Fruit fly (Drosophila melanogaster) whole organism, embryonic: Measurements from ENCODE around the gene CatB.
A peak's percentile ranks its signal among the peaks of the same experiment; 100 is the strongest.

Experiments used
- Awh ChIP-seq: fragments of 200-800 bp; sonication (Bioruptor generic); IDR thresholded peaks from 2 replicates; pipeline ENCODE4, ENCODE4 v1.3.6; 2022; ENCODE audit warnings: missing biosample characterization, missing genetic modification characterization
- CG10267 ChIP-seq: fragments of 200-800 bp; sonication (Bioruptor generic); optimal IDR thresholded peaks from 2 replicates; lab custom pipeline; 2018; ENCODE audit warnings: missing biosample characterization, mild to moderate bottlenecking, missing genetic modification characterization, moderate library complexity
- CG10565 ChIP-seq: fragments of 200-800 bp; sonication (Bioruptor generic); optimal IDR thresholded peaks from 3 replicates; lab custom pipeline; 2016; ENCODE audit warnings: missing biosample characterization, mild to moderate bottlenecking, missing genetic modification characterization
- CG11093 ChIP-seq: fragments of 200-800 bp; sonication (Bioruptor generic); IDR thresholded peaks from 3 replicates; pipeline ENCODE4 v1.3.6; 2022; ENCODE audit warnings: missing biosample characterization, missing genetic modification characterization
- CG13894 ChIP-seq: fragments of 200-800 bp; sonication (Bioruptor generic); optimal IDR thresholded peaks from 3 replicates; lab custom pipeline; 2018; ENCODE audit warnings: missing biosample characterization, mild to moderate bottlenecking, missing genetic modification characterization, moderate library complexity
- CG14667 ChIP-seq: fragments of 200-800 bp; sonication (Bioruptor generic); IDR thresholded peaks from 2 replicates; pipeline ENCODE4 v1.3.6; 2022; ENCODE audit warnings: missing biosample characterization, missing genetic modification characterization
- CG16813 ChIP-seq: fragments of 200-800 bp; sonication (Bioruptor generic); IDR thresholded peaks from 3 replicates; pipeline ENCODE4 v1.3.6; 2022; ENCODE audit warnings: missing biosample characterization, missing genetic modification characterization; ENCODE audit not compliant: partially characterized antibody
- CG16863 ChIP-seq: fragments of 200-800 bp; sonication (Bioruptor generic); optimal IDR thresholded peaks from 3 replicates; lab custom pipeline; 2016; ENCODE audit warnings: missing biosample characterization, missing genetic modification characterization
- CG18011 ChIP-seq: fragments of 200-800 bp; sonication (Bioruptor generic); optimal IDR thresholded peaks from 2 replicates; lab custom pipeline; 2017; ENCODE audit warnings: missing biosample characterization, missing genetic modification characterization, mild to moderate bottlenecking, moderate library complexity, missing genotype
- CG2199 ChIP-seq: fragments of 200-800 bp; sonication (Bioruptor generic); IDR thresholded peaks from 3 replicates; pipeline ENCODE4 v1.3.6; 2022; ENCODE audit warnings: missing biosample characterization, missing genetic modification characterization
- CG31365 ChIP-seq: fragments of 200-800 bp; sonication (Bioruptor generic); optimal IDR thresholded peaks from 2 replicates; lab custom pipeline; 2018; ENCODE audit warnings: missing biosample characterization, mild to moderate bottlenecking, missing genetic modification characterization
- CG33557 ChIP-seq: fragments of 200-800 bp; sonication (Bioruptor generic); optimal IDR thresholded peaks from 2 replicates; lab custom pipeline; 2019; ENCODE audit warnings: missing biosample characterization, mild to moderate bottlenecking, missing genetic modification characterization, moderate library complexity
- CG34224 ChIP-seq: fragments of 200-800 bp; sonication (Bioruptor generic); IDR thresholded peaks from 3 replicates; pipeline ENCODE4 v1.3.6; 2022; ENCODE audit warnings: missing biosample characterization, missing genetic modification characterization; ENCODE audit not compliant: partially characterized antibody
- CG34422 ChIP-seq: fragments of 200-800 bp; sonication (Bioruptor generic); IDR thresholded peaks from 3 replicates; pipeline ENCODE4 v1.3.6; 2022; ENCODE audit warnings: missing biosample characterization, missing genetic modification characterization
- CG4360 ChIP-seq: fragments of 200-800 bp; sonication (Bioruptor generic); IDR thresholded peaks from 2 replicates; pipeline ENCODE4 v1.3.6; 2022; ENCODE audit warnings: missing biosample characterization, missing genetic modification characterization
- CG4707 ChIP-seq: fragments of 200-800 bp; sonication (Bioruptor generic); optimal IDR thresholded peaks from 2 replicates; lab custom pipeline; 2018; ENCODE audit warnings: missing biosample characterization, mild to moderate bottlenecking, missing genetic modification characterization, moderate library complexity
- CG4730 ChIP-seq: fragments of 200-800 bp; sonication (Bioruptor generic); IDR thresholded peaks from 2 replicates; pipeline ENCODE4 v1.3.6; 2022; ENCODE audit warnings: missing biosample characterization, missing genetic modification characterization
- CG7786 ChIP-seq: fragments of 200-800 bp; sonication (Bioruptor generic); optimal IDR thresholded peaks from 2 replicates; lab custom pipeline; 2016; ENCODE audit warnings: missing biosample characterization, missing genetic modification characterization
- D ChIP-seq, 2 experiments: fragments of 200-800 bp in 1 of 2; fragments of >200 bp in 1 of 2; sonication (Bioruptor generic) in 1 of 2; optimal IDR thresholded peaks; 2 replicates in 1 of 2; 3 replicates in 1 of 2; lab custom pipeline; 2017; ENCODE audit warnings: mild to moderate bottlenecking in 1 of 2, missing biosample characterization in 1 of 2, missing genetic modification characterization in 1 of 2, missing genetic modification reagents in 1 of 2
- D19B ChIP-seq: fragments of 200-800 bp; sonication (Bioruptor generic); optimal IDR thresholded peaks from 2 replicates; lab custom pipeline; 2017; ENCODE audit warnings: missing biosample characterization, mild to moderate bottlenecking, missing genetic modification characterization
- Dfd ChIP-seq, 2 experiments: fragments of >200 bp; optimal IDR thresholded peaks; 2 replicates each; lab custom pipeline; 2017; ENCODE audit warnings: missing biosample characterization in 2 of 2, missing genetic modification characterization in 2 of 2
- ERR ChIP-seq: fragments of 200-800 bp; sonication (Bioruptor generic); optimal IDR thresholded peaks from 2 replicates; lab custom pipeline; 2016; ENCODE audit warnings: missing biosample characterization, missing genetic modification characterization
- Ets97D ChIP-seq: fragments of 200-800 bp; sonication (Bioruptor generic); optimal IDR thresholded peaks from 3 replicates; lab custom pipeline; 2016; ENCODE audit warnings: missing biosample characterization, missing genetic modification characterization
- HLH54F ChIP-seq: fragments of 200-800 bp; sonication (Bioruptor generic); optimal IDR thresholded peaks from 3 replicates; lab custom pipeline; 2016; ENCODE audit warnings: missing biosample characterization, missing genetic modification characterization
- NFAT ChIP-seq: fragments of 200-800 bp; sonication (Bioruptor generic); IDR thresholded peaks from 2 replicates; pipeline ENCODE4 v1.3.6; 2022; ENCODE audit warnings: missing biosample characterization, missing genetic modification characterization
- Nf-YC ChIP-seq: fragments of 200-800 bp; optimal IDR thresholded peaks from 3 replicates; lab custom pipeline; 2019; ENCODE audit warnings: missing biosample characterization, mild to moderate bottlenecking, missing genetic modification characterization, moderate library complexity
- NfI ChIP-seq: fragments of 200-800 bp; sonication (Bioruptor generic); optimal IDR thresholded peaks from 3 replicates; lab custom pipeline; 2018; ENCODE audit warnings: missing biosample characterization, mild to moderate bottlenecking, missing genetic modification characterization, moderate library complexity
- Oaz ChIP-seq: fragments of 200-800 bp; sonication (Bioruptor generic); IDR thresholded peaks from 2 replicates; pipeline ENCODE4 v1.3.6; 2022; ENCODE audit warnings: missing biosample characterization, missing genetic modification characterization
- Opbp ChIP-seq: fragments of 200-800 bp; sonication (Bioruptor generic); IDR thresholded peaks from 3 replicates; pipeline ENCODE4 v1.3.6; 2022; ENCODE audit warnings: missing biosample characterization, missing genetic modification characterization; ENCODE audit not compliant: partially characterized antibody
- Optix ChIP-seq: fragments of 200-800 bp; sonication (Bioruptor generic); IDR thresholded peaks from 3 replicates; pipeline ENCODE4 v1.3.6; 2022; ENCODE audit warnings: missing biosample characterization, missing genetic modification characterization
- Spps ChIP-seq: fragments of 200-800 bp; sonication (Bioruptor generic); optimal IDR thresholded peaks from 2 replicates; lab custom pipeline; 2018; ENCODE audit warnings: missing biosample characterization, mild to moderate bottlenecking, missing genetic modification characterization
- Sry-δ ChIP-seq: fragments of 200-800 bp; sonication (Bioruptor generic); optimal IDR thresholded peaks from 2 replicates; lab custom pipeline; 2016; ENCODE audit warnings: missing biosample characterization, missing genetic modification characterization
- Ssrp ChIP-seq: fragments of 200-800 bp; sonication (Bioruptor generic); optimal IDR thresholded peaks from 2 replicates; lab custom pipeline; 2018; ENCODE audit warnings: missing biosample characterization, mild to moderate bottlenecking, missing genetic modification characterization, moderate library complexity
- Trl ChIP-seq, 3 experiments: fragments of >200 bp in 2 of 3; fragments of 200-800 bp in 1 of 3; sonication (Bioruptor generic) in 1 of 3; optimal IDR thresholded peaks; 2 replicates in 1 of 3; 3 replicates in 2 of 3; lab custom pipeline; 2016 to 2017; ENCODE audit warnings: missing biosample characterization in 1 of 3, missing genetic modification characterization in 1 of 3
- bsh ChIP-seq, 2 experiments: fragments of 200-800 bp; sonication (Bioruptor generic); optimal IDR thresholded peaks; 2 replicates each; lab custom pipeline; 2017 to 2018; ENCODE audit warnings: mild to moderate bottlenecking in 2 of 2, missing biosample characterization in 2 of 2, missing genetic modification characterization in 2 of 2, moderate library complexity in 1 of 2
- corto ChIP-seq: fragments of 200-800 bp; sonication (Bioruptor generic); optimal IDR thresholded peaks from 2 replicates; lab custom pipeline; 2016; ENCODE audit warnings: missing biosample characterization, mild to moderate bottlenecking, missing genetic modification characterization, moderate library complexity
- cwo ChIP-seq: fragments of 200-800 bp; sonication (Bioruptor generic); optimal IDR thresholded peaks from 3 replicates; lab custom pipeline; 2017; ENCODE audit warnings: missing biosample characterization, missing genetic modification characterization, mild to moderate bottlenecking, moderate library complexity, missing genetic modification reagents
- fd64A ChIP-seq: fragments of 200-800 bp; sonication (Bioruptor generic); optimal IDR thresholded peaks from 3 replicates; lab custom pipeline; 2018; ENCODE audit warnings: missing biosample characterization, mild to moderate bottlenecking, missing genetic modification characterization
- gfzf ChIP-seq: fragments of 200-800 bp; sonication (Bioruptor generic); optimal IDR thresholded peaks from 2 replicates; lab custom pipeline; 2016; ENCODE audit warnings: missing biosample characterization, mild to moderate bottlenecking, missing genetic modification characterization, moderate library complexity
- gsb ChIP-seq: fragments of 200-800 bp; sonication (Bioruptor generic); IDR thresholded peaks from 2 replicates; pipeline ENCODE4 v1.3.6; 2022; ENCODE audit warnings: missing biosample characterization, missing genetic modification characterization
- klu ChIP-seq: fragments of 200-800 bp; sonication (Bioruptor generic); IDR thresholded peaks from 2 replicates; pipeline ENCODE4 v1.3.6; 2022; ENCODE audit warnings: missing biosample characterization, missing genetic modification characterization
- p53 ChIP-seq: fragments of 200-800 bp; sonication (Bioruptor generic); optimal IDR thresholded peaks from 2 replicates; lab custom pipeline; 2016; ENCODE audit warnings: missing biosample characterization, missing genetic modification characterization
- pum ChIP-seq: fragments of 200-800 bp; sonication (Bioruptor generic); optimal IDR thresholded peaks from 2 replicates; lab custom pipeline; 2016; ENCODE audit warnings: missing biosample characterization, missing genetic modification characterization
- sr ChIP-seq: fragments of 200-800 bp; sonication (Bioruptor generic); IDR thresholded peaks from 3 replicates; pipeline ENCODE4 v1.3.6; 2022; ENCODE audit warnings: missing biosample characterization, missing genetic modification characterization
- tgo ChIP-seq: fragments of 200-800 bp; sonication (Bioruptor generic); IDR thresholded peaks from 3 replicates; pipeline ENCODE4 v1.3.6; 2022; ENCODE audit warnings: missing biosample characterization, missing genetic modification characterization
- tx ChIP-seq: fragments of 200-800 bp; sonication (Bioruptor generic); optimal IDR thresholded peaks from 2 replicates; lab custom pipeline; 2016; ENCODE audit warnings: missing biosample characterization, missing genetic modification characterization
- zfh1 ChIP-seq: fragments of 200-800 bp; sonication (Bioruptor generic); IDR thresholded peaks from 3 replicates; pipeline ENCODE4 v1.3.6; 2022; ENCODE audit warnings: missing biosample characterization, missing genetic modification characterization

The CatB gene

dm6 chr2L:8691292-8691975 is 13.9 kb upstream of the CatB start (continued):
- TF ChIP-seq NFAT (GFP tag; lab: Robert Waterston, UW), result peak; percentile 46; the same call in 1 of the 2 replicates
- TF ChIP-seq D19B, result peak; percentile 89
- TF ChIP-seq sr (GFP tag; lab: Robert Waterston, UW), result no peak; the same call in 1 of the 3 replicates
- TF ChIP-seq Awh (GFP tag; lab: Robert Waterston, UW), result 0 out of 2 replicates have a peak, but pooled peaks have one; percentile 6
- peak; percentile 26 for TF ChIP-seq CG7786 (GFP tag; lab: Kevin White, UChicago)
- 0 out of 3 replicates have a peak, but pooled peaks have one; percentile 6 for TF ChIP-seq Optix
- peak; percentile 72; the same call in 2 of the 3 replicates for TF ChIP-seq tgo (GFP tag; lab: Robert Waterston, UW)
- TF ChIP-seq Ets97D, result peak; percentile 22
- no peak for TF ChIP-seq Dfd (GFP tag; optimal IDR thresholded peaks at IDR 0.05; lab: Kevin White, UChicago)
- TF ChIP-seq tx (GFP tag; lab: Kevin White, UChicago), result peak; percentile 40
- peak; percentile 52 for TF ChIP-seq CG13894 (tag; lab: Kevin White, UChicago)
- peak; percentile 57 for TF ChIP-seq CG34422 (GFP tag; lab: Robert Waterston, UW)
- TF ChIP-seq fd64A (GFP tag; lab: Kevin White, UChicago), result peak; percentile 57
- peak; percentile 17; the same call in 1 of the 3 replicates for TF ChIP-seq CG34224
- TF ChIP-seq p53 (GFP tag; lab: Kevin White, UChicago), result no peak
- peak; percentile 58; the same call in 1 of the 2 replicates for TF ChIP-seq klu (GFP tag; lab: Robert Waterston, UW)
- peak; percentile 34 for TF ChIP-seq CG18011 (GFP tag; lab: Kevin White, UChicago)
- peak; percentile 84 for TF ChIP-seq NfI (GFP tag; lab: Kevin White, UChicago)
- TF ChIP-seq gfzf (GFP tag; lab: Kevin White, UChicago), result no peak
- TF ChIP-seq CG4730 (GFP tag; lab: Robert Waterston, UW), result peak; percentile 56
- peak; percentile 85 for TF ChIP-seq Nf-YC (tag; lab: Kevin White, UChicago)
- TF ChIP-seq HLH54F (GFP tag; lab: Kevin White, UChicago), result no peak
- peak; percentile 54 to 75 for TF ChIP-seq Trl (optimal IDR thresholded peaks at IDR 0.05; lab: Kevin White, UChicago)
- peak; percentile 31 for TF ChIP-seq Trl (GFP tag; optimal IDR thresholded peaks at IDR 0.05; lab: Kevin White, UChicago)
- TF ChIP-seq corto (GFP tag; lab: Kevin White, UChicago), result peak; percentile 79
- TF ChIP-seq CG33557 (GFP tag; lab: Kevin White, UChicago), result peak; percentile 90
- TF ChIP-seq Oaz, result peak; percentile 55; the same call in 1 of the 2 replicates
- TF ChIP-seq CG16863 (GFP tag; lab: Kevin White, UChicago), result peak; percentile 48
- TF ChIP-seq CG4707 (GFP tag; lab: Kevin White, UChicago), result peak; percentile 76
- peak; percentile 2 for TF ChIP-seq Sry-δ (GFP tag; lab: Kevin White, UChicago)
- peak; percentile 60 for TF ChIP-seq zfh1 (GFP tag; lab: Robert Waterston, UW)
- TF ChIP-seq CG10565 (GFP tag; lab: Kevin White, UChicago), result peak; percentile 12
- TF ChIP-seq pum (GFP tag; lab: Kevin White, UChicago), result peak; percentile 24
- TF ChIP-seq CG16813 (GFP tag; lab: Robert Waterston, UW), result no peak
- peak; percentile 80 for TF ChIP-seq cwo (GFP tag; lab: Kevin White, UChicago)
- peak; percentile 14 for TF ChIP-seq ERR
- peak; percentile 52 for TF ChIP-seq CG14667
- TF ChIP-seq gsb (GFP tag; lab: Robert Waterston, UW), result peak; percentile 72
- TF ChIP-seq CG11093 (GFP tag; lab: Robert Waterston, UW), result 0 out of 3 replicates have a peak, but pooled peaks have one; percentile 28
- no peak for TF ChIP-seq Opbp
- peak; percentile 87 for TF ChIP-seq CG10267 (tag; lab: Kevin White, UChicago)
- peak; percentile 88 for TF ChIP-seq bsh (GFP tag; optimal IDR thresholded peaks at IDR 0.05; lab: Kevin White, UChicago)
- TF ChIP-seq CG2199 (GFP tag; lab: Robert Waterston, UW), result peak; percentile 51; the same call in 1 of the 3 replicates
- TF ChIP-seq CG31365 (tag; lab: Kevin White, UChicago), result no peak
- TF ChIP-seq Ssrp (tag; lab: Kevin White, UChicago), result peak; percentile 90
- no peak for TF ChIP-seq D (optimal IDR thresholded peaks at IDR 0.05; lab: Kevin White, UChicago)
- TF ChIP-seq D (GFP tag; optimal IDR thresholded peaks at IDR 0.05; lab: Kevin White, UChicago), result peak; percentile 91
- TF ChIP-seq CG4360 (GFP tag; lab: Robert Waterston, UW), result peak; percentile 84
- peak; percentile 76 for TF ChIP-seq Spps (tag; lab: Kevin White, UChicago)
